Worm (Caenorhabditis elegans): ENCODE results near the gene egl-36.

egl-36 gene

ce11 chrX:10772165-10772584, 38.0 kb downstream of the egl-36 start (continued):
- TF ChIP-seq lin-35 (GFP tag; optimal IDR thresholded peaks at IDR 0.05): peak in 1 of 3 experiments; percentile 35
- peak; percentile 59 for TF ChIP-seq K12H6.12 (tag; optimal IDR thresholded peaks at IDR 0.05)
- TF ChIP-seq F52B5.7 (tag; optimal IDR thresholded peaks at IDR 0.05): no peak
- peak; percentile 29; the same call in 1 of the 2 replicates for TF ChIP-seq rcor-1 (GFP tag; IDR thresholded peaks at IDR 0.05)
- peak; percentile 88 for TF ChIP-seq ets-4 (GFP tag; optimal IDR thresholded peaks at IDR 0.05)
- TF ChIP-seq xnd-1 (tag; optimal IDR thresholded peaks at IDR 0.05): no peak
- TF ChIP-seq Y53G8AR.9 (GFP tag; conservative IDR thresholded peaks at IDR 0.05): 0 out of 2 replicates have a peak, but pooled peaks have one; percentile 19
- TF ChIP-seq chd-7 (tag; optimal IDR thresholded peaks at IDR 0.05): peak; percentile 74
- peak; percentile 62 for TF ChIP-seq attf-5 (GFP tag; optimal IDR thresholded peaks at IDR 0.05)
- peak; percentile 56 for TF ChIP-seq dox-1 (GFP tag; IDR thresholded peaks at IDR 0.05)
- TF ChIP-seq lin-40 (tag; optimal IDR thresholded peaks at IDR 0.05): peak; percentile 48
- peak in 1 of 2 experiments; percentile 47 for TF ChIP-seq let-607 (tag; optimal IDR thresholded peaks at IDR 0.05)
- peak; percentile 30; the same call in 1 of the 2 replicates for TF ChIP-seq hmg-1.2 (GFP tag; IDR thresholded peaks at IDR 0.05)
- TF ChIP-seq sptf-2 (GFP tag; optimal IDR thresholded peaks at IDR 0.05): peak; percentile 35
- TF ChIP-seq let-526 (GFP tag; IDR thresholded peaks at IDR 0.05): 0 out of 2 replicates have a peak, but pooled peaks have one; percentile 47
- TF ChIP-seq snpc-4 (GFP tag; optimal IDR thresholded peaks at IDR 0.05): no peak
- TF ChIP-seq snpc-4 (tag; optimal IDR thresholded peaks at IDR 0.05): peak in 1 of 4 experiments; percentile 3
- TF ChIP-seq ztf-28 (GFP tag; IDR thresholded peaks at IDR 0.05): no peak
- no peak for TF ChIP-seq sdz-38 (tag; optimal IDR thresholded peaks at IDR 0.05)
- TF ChIP-seq atf-7 (tag; optimal IDR thresholded peaks at IDR 0.05): peak; percentile 79
- peak; percentile 29 for TF ChIP-seq gei-17 (GFP tag; optimal IDR thresholded peaks at IDR 0.05)
- no peak for TF ChIP-seq hlh-12 (tag; optimal IDR thresholded peaks at IDR 0.05)
- peak; percentile 44 for TF ChIP-seq F23B12.7 (tag; optimal IDR thresholded peaks at IDR 0.05; ENCODE audit: insufficient read depth)
- peak; percentile 29; the same call in 1 of the 2 replicates for TF ChIP-seq nfyb-1 (GFP tag; IDR thresholded peaks at IDR 0.05)
- TF ChIP-seq tbx-9 (tag; optimal IDR thresholded peaks at IDR 0.05; ENCODE audit: borderline replicate concordance): no peak
- TF ChIP-seq somi-1 (GFP tag; optimal IDR thresholded peaks at IDR 0.05): peak; percentile 82

- no peak for TF ChIP-seq B0261.1 (tag; optimal IDR thresholded peaks at IDR 0.05)
- TF ChIP-seq tbp1 (GFP tag; optimal IDR thresholded peaks at IDR 0.05): no peak
- TF ChIP-seq madf-8 (GFP tag; conservative IDR thresholded peaks at IDR 0.05): no peak
- no peak for TF ChIP-seq unc-62 (GFP tag; optimal IDR thresholded peaks at IDR 0.05)
- peak; percentile 17 for TF ChIP-seq ztf-26 (tag; optimal IDR thresholded peaks at IDR 0.05)
- TF ChIP-seq lin-26 (GFP tag; IDR thresholded peaks at IDR 0.05): peak; percentile 9; the same call in 1 of the 2 replicates
- no peak for TF ChIP-seq efl-1 (GFP tag; optimal IDR thresholded peaks at IDR 0.05)
- no peak for TF ChIP-seq cebp-1 (GFP tag; IDR thresholded peaks at IDR 0.05)
- peak; percentile 18 for TF ChIP-seq cebp-1 (tag; optimal IDR thresholded peaks at IDR 0.05)
- peak; percentile 59; the same call in 1 of the 2 replicates for TF ChIP-seq let-526 (GFP tag; IDR thresholded peaks at IDR 0.05)
- TF ChIP-seq nhr-27 (tag; optimal IDR thresholded peaks at IDR 0.05): no peak
- no peak for TF ChIP-seq B0019.2 (GFP tag; conservative IDR thresholded peaks at IDR 0.05)
- TF ChIP-seq dpl-1 (GFP tag; optimal IDR thresholded peaks at IDR 0.05): no peak
- TF ChIP-seq C06A6.2 (GFP tag; conservative IDR thresholded peaks at IDR 0.05): 0 out of 2 replicates have a peak, but pooled peaks have one; percentile 43
- TF ChIP-seq lin-40 (tag; optimal IDR thresholded peaks at IDR 0.05): no peak
- no peak for TF ChIP-seq nhr-90 (tag; optimal IDR thresholded peaks at IDR 0.05)
- TF ChIP-seq snpc-4 (GFP tag; optimal IDR thresholded peaks at IDR 0.05): no peak
- no peak for TF ChIP-seq snpc-4 (tag; optimal IDR thresholded peaks at IDR 0.05)
- no peak for TF ChIP-seq Y79H2A.3 (GFP tag; conservative IDR thresholded peaks at IDR 0.05)
- TF ChIP-seq pbrm-1 (GFP tag; IDR thresholded peaks at IDR 0.05): no peak
- no peak for TF ChIP-seq dox-1 (GFP tag; IDR thresholded peaks at IDR 0.05)
- TF ChIP-seq bed-2 (GFP tag; IDR thresholded peaks at IDR 0.05): no peak
- TF ChIP-seq tlf-1 (GFP tag; optimal IDR thresholded peaks at IDR 0.05): peak; percentile 11
- TF ChIP-seq attf-5 (GFP tag; optimal IDR thresholded peaks at IDR 0.05): no peak
- no peak for TF ChIP-seq mel-28 (tag; optimal IDR thresholded peaks at IDR 0.05; ENCODE audit: borderline replicate concordance)
- no peak for TF ChIP-seq hrde-1 (tag; optimal IDR thresholded peaks at IDR 0.05; ENCODE audit: borderline replicate concordance)
- no peak for TF ChIP-seq let-607 (tag; optimal IDR thresholded peaks at IDR 0.05)
Observed at ce11 chrX:10772763-10773162, 38.6 kb downstream of the egl-36 start.
